Fruit fly (Drosophila melanogaster): ENCODE results near the gene CG32579.

- TF ChIP-seq CG3919 (GFP tag; optimal IDR thresholded peaks at IDR 0.05), result no peak
- no peak for TF ChIP-seq CG6854 (GFP tag; optimal IDR thresholded peaks at IDR 0.05)
- TF ChIP-seq OdsH (GFP tag; optimal IDR thresholded peaks at IDR 0.05), result no peak
Measured at dm6 chrX:16296423-16297292, 26.4 kb upstream of the CG32579 start, which contains the start of gene CG3632.

Data from whole organism, prepupa.